Worm (Caenorhabditis elegans): ENCODE data around the gene abf-3.

The abf-3 gene

DNA sequence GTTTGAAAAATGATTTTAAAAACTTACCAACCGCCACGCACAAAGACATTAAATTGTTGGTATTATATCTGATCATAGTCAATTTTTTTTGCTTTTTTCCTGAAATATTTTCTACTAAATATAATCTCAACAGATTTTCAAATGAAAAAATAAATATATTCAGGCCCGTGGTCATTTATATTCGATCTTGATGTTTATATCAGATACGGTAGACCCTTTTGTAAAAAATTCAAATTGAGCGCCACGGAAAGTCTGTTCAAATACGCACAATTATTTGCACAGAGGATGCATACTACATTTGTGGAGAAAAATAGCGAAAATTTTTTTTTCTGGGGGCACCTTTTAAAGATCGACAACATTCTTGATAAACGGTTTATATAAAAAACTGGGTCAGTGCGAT is 25.2 kb downstream of the abf-3 start, which contains the start of gene T26E4.4:
Gene T26E4.4 (minus strand): TSS at position 101 of the 400 bp plus-strand sequence.
- TF ChIP-seq nfya-1 (tag; optimal IDR thresholded peaks at IDR 0.05; ENCODE audit: borderline replicate concordance, insufficient read depth) (no peak), bed-2 (GFP tag; IDR thresholded peaks at IDR 0.05) (no peak), madf-3 (GFP tag; IDR thresholded peaks at IDR 0.05) (no peak)

ce11 chrV:15782494-15782893 is 35.2 kb downstream of the abf-3 start, which contains the start of gene T26E4.3:
Gene T26E4.3 (plus strand): TSS chrV:15782794.
- no peak for TF ChIP-seq ceh-79 (tag; optimal IDR thresholded peaks at IDR 0.05)
- no peak for TF ChIP-seq C06A6.2 (GFP tag; conservative IDR thresholded peaks at IDR 0.05)
- TF ChIP-seq nfyb-1 (GFP tag; IDR thresholded peaks at IDR 0.05): no peak
- TF ChIP-seq Y53F4B.3 (GFP tag; IDR thresholded peaks at IDR 0.05): no peak
- no peak for TF ChIP-seq aptf-2 (GFP tag; conservative IDR thresholded peaks at IDR 0.05)
- no peak for TF ChIP-seq egl-44 (GFP tag; IDR thresholded peaks at IDR 0.05)

DNA sequence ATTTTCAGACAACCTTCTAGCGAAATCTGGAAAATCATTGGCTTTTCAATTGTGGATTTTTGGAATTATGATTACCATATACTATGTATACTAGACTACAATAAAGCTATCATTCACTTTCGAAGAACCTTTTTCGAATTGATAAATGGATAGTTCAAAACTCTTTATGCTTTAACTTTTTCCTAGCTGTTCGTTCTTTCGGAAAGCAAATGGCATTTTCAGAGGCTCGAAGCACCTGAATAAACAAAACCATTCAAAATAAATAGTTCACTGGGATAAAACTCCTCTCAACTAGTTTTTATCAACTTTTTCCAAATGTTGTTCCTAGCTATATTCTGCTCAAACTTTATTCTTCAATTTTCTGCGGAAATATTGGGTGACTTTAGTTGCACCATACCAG is 36.6 kb downstream of the abf-3 start, which contains the start of gene T26E4.2:
Gene T26E4.2 (plus strand): TSS at position 301 of the 400 bp plus-strand sequence.
- TF ChIP-seq zim-3 (tag; optimal IDR thresholded peaks at IDR 0.05) (no peak), snpc-4 (GFP tag; optimal IDR thresholded peaks at IDR 0.05) (no peak), snpc-4 (tag; optimal IDR thresholded peaks at IDR 0.05) (no peak)

DNA sequence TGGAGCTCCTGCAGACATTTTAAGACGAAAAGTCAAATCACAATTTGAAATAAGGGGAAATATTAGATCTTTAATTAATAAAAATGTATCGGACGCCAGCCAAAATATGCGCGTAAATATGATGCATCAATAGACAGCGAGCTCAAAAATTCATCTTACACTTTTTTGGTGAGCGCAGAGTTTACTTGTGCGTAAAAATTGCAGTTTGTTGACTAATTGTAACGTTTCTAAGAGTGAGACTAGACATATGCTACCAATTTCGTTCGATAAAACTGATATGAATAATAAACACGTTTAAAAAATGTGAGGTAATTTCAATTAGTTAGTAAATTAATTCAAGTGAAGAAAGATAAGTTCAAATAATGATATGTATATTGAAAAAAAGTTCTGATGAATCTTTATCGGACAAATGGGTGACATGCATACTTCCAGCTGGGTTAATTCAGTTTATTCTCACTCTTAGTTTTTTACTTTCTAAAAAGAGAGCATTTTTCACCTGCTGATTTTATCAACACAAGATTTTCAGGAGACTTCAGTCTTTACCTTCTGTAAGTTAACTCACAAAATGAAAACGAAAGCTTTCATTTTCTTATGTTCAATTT is 38.4 kb downstream of the abf-3 start, which contains the start of the genes nhr-285 and irld-52:
Gene nhr-285 (minus strand): TSS at position 101 of the 602 bp plus-strand sequence.
Gene irld-52 (plus strand): TSS at position 552 of the 602 bp plus-strand sequence.
- no peak for TF ChIP-seq gei-17 (GFP tag; optimal IDR thresholded peaks at IDR 0.05)
- TF ChIP-seq athp-1 (tag; optimal IDR thresholded peaks at IDR 0.05): no peak

- TF ChIP-seq snpc-1.1 (tag; optimal IDR thresholded peaks at IDR 0.05; ENCODE audit: insufficient read depth) (no peak), C06A6.2 (GFP tag; conservative IDR thresholded peaks at IDR 0.05) (no peak), ceh-58 (GFP tag; IDR thresholded peaks at IDR 0.05) (no peak), hlh-12 (tag; optimal IDR thresholded peaks at IDR 0.05) (no peak), madf-10 (tag; optimal IDR thresholded peaks at IDR 0.05) (no peak), efl-1 (GFP tag; optimal IDR thresholded peaks at IDR 0.05) (no peak), lag-1 (GFP tag; IDR thresholded peaks at IDR 0.05) (no peak), unc-62 (GFP tag; optimal IDR thresholded peaks at IDR 0.05) (no peak), nfya-1 (tag; optimal IDR thresholded peaks at IDR 0.05; ENCODE audit: borderline replicate concordance, insufficient read depth) (no peak), tbx-9 (tag; optimal IDR thresholded peaks at IDR 0.05; ENCODE audit: borderline replicate concordance) (no peak)
These were observed 41.0 kb downstream of the abf-3 start, which contains the start of gene nhr-283 for ce11 chrV:15776651-15777050. Gene nhr-283 (minus strand): TSS chrV:15776751.

DNA sequence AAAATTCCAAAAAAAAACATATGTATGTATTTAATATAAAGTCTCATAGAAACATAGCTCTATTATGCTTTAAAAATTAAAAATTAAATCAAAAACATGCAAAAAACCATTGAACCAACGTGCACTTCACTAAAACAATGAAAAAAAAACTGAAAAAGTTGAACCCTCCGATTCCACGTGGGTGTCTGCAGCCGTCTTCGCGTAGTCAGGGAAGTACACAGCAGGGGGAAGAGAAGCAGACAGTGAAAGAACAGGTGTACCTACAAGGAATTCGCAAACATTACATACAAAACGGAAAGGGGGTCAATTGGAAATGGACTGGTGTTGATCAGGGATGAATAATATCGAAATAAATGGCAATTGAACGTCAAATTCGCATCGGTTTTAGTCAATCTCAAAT is 43.7 kb downstream of the abf-3 start:
- no peak for TF ChIP-seq ztf-25 (GFP tag; IDR thresholded peaks at IDR 0.05)
- no peak for TF ChIP-seq ceh-40 (GFP tag; IDR thresholded peaks at IDR 0.05)

DNA sequence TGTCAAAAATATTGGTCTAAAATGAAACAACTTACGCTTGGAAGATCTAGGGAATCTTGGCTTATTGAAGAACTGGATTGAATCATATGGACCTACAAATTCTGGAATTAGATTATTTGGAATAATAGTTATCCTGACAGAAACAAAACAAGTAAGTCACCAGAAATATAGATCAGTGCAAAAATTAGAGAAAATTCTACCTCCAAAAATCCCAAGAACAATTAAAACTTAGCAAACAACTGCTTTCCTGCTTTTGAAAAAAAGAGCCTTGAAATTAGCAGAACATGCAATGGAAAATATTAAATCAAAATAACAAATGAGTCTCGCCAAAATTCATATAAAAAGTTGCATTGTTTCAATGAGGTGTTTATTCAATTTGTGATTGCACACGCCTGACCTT is 44.5 kb downstream of the abf-3 start, which contains the start of gene nhr-60:
Gene nhr-60 (minus strand): TSS at position 101 of the 400 bp plus-strand sequence.
- TF ChIP-seq ets-4 (GFP tag; optimal IDR thresholded peaks at IDR 0.05) (no peak), snpc-3.4 (tag; optimal IDR thresholded peaks at IDR 0.05) (no peak), efl-1 (GFP tag; optimal IDR thresholded peaks at IDR 0.05) (no peak), attf-6 (GFP tag; IDR thresholded peaks at IDR 0.05) (no peak), sea-2 (GFP tag; IDR thresholded peaks at IDR 0.05) (no peak)

All from whole organism, young adult.